Fruit fly (Drosophila melanogaster): Measurements from ENCODE around the gene CG17258.
A peak's percentile ranks its signal among the peaks of the same experiment; 100 is the strongest.

The CG17258 gene

dm6 chr2L:3041918-3042615 lies 6.9 kb upstream of the CG17258 start, which contains the start of gene CG17261 (continued):
- TF ChIP-seq CG4328 (GFP tag; optimal IDR thresholded peaks at IDR 0.05) (no peak), gcm (GFP tag; optimal IDR thresholded peaks at IDR 0.05) (no peak), sc (optimal IDR thresholded peaks at IDR 0.05) (no peak), sc (GFP tag; optimal IDR thresholded peaks at IDR 0.05) (no peak), CG14710 (tag; optimal IDR thresholded peaks at IDR 0.05) (no peak), inv (GFP tag; IDR thresholded peaks at IDR 0.05; ENCODE audit: partially characterized antibody) (no peak), Usf (GFP tag; optimal IDR thresholded peaks at IDR 0.05) (no peak), pum (GFP tag; optimal IDR thresholded peaks at IDR 0.05) (no peak), Hmr (GFP tag; optimal IDR thresholded peaks at IDR 0.05) (peak; percentile 70), E2f1 (GFP tag; IDR thresholded peaks at IDR 0.05) (no peak), slbo (GFP tag; IDR thresholded peaks at IDR 0.05) (peak; percentile 70), wek (GFP tag; optimal IDR thresholded peaks at IDR 0.05) (no peak), Rx (GFP tag; IDR thresholded peaks at IDR 0.05) (no peak), Hr3 (GFP tag; optimal IDR thresholded peaks at IDR 0.05) (peak; percentile 10), CG11456 (GFP tag; IDR thresholded peaks at IDR 0.05) (peak; percentile 60; the same call in 1 of the 3 replicates), CG1529 (GFP tag; optimal IDR thresholded peaks at IDR 0.05) (no peak), Dek (tag; optimal IDR thresholded peaks at IDR 0.05) (peak; percentile 21), CG13624 (GFP tag; optimal IDR thresholded peaks at IDR 0.05) (peak; percentile 38), tin (GFP tag; optimal IDR thresholded peaks at IDR 0.05) (peak; percentile 37), Sox102F (GFP tag; optimal IDR thresholded peaks at IDR 0.05) (peak; percentile 21), Fer1 (GFP tag; optimal IDR thresholded peaks at IDR 0.05) (peak; percentile 68), CG5180 (GFP tag; optimal IDR thresholded peaks at IDR 0.05) (no peak), Six4 (GFP tag; optimal IDR thresholded peaks at IDR 0.05) (no peak), CG2889 (GFP tag; IDR thresholded peaks at IDR 0.05) (no peak), CG15696 (tag; optimal IDR thresholded peaks at IDR 0.05) (no peak), CG7839 (tag; optimal IDR thresholded peaks at IDR 0.05) (peak; percentile 39), Hr39 (optimal IDR thresholded peaks at IDR 0.05) (no peak), BEAF-32 (GFP tag; optimal IDR thresholded peaks at IDR 0.05) (no peak), CG7786 (GFP tag; optimal IDR thresholded peaks at IDR 0.05) (peak; percentile 22), CG12104 (GFP tag; optimal IDR thresholded peaks at IDR 0.05) (no peak), CG31441 (GFP tag; IDR thresholded peaks at IDR 0.05) (0 out of 2 replicates have a peak, but pooled peaks have one; percentile 12), CG4617 (GFP tag; optimal IDR thresholded peaks at IDR 0.05; ENCODE audit: borderline replicate concordance) (no peak), jumu (GFP tag; optimal IDR thresholded peaks at IDR 0.05) (peak; percentile 21), crc (GFP tag; optimal IDR thresholded peaks at IDR 0.05) (no peak), CG10462 (GFP tag; optimal IDR thresholded peaks at IDR 0.05) (no peak), CG18011 (GFP tag; optimal IDR thresholded peaks at IDR 0.05) (peak; percentile 31), Gsc (GFP tag; IDR thresholded peaks at IDR 0.05) (no peak), pnt (GFP tag; optimal IDR thresholded peaks at IDR 0.05) (no peak), zf30C (GFP tag; optimal IDR thresholded peaks at IDR 0.05) (no peak), CG15269 (tag; optimal IDR thresholded peaks at IDR 0.05) (peak; percentile 55), ac (GFP tag; optimal IDR thresholded peaks at IDR 0.05) (no peak), Deaf1 (tag; optimal IDR thresholded peaks at IDR 0.05) (peak; percentile 70), CG11398 (GFP tag; optimal IDR thresholded peaks at IDR 0.05) (no peak), Nf-YC (tag; optimal IDR thresholded peaks at IDR 0.05) (no peak), Adf1 (GFP tag; IDR thresholded peaks at IDR 0.05) (peak; percentile 58; the same call in 1 of the 2 replicates), vvl (GFP tag; IDR thresholded peaks at IDR 0.05) (peak; percentile 30; the same call in 1 of the 2 replicates), CG34376 (GFP tag; optimal IDR thresholded peaks at IDR 0.05) (peak; percentile 99), CG17361 (GFP tag; IDR thresholded peaks at IDR 0.05) (0 out of 3 replicates have a peak, but pooled peaks have one; percentile 8), CG3995 (GFP tag; optimal IDR thresholded peaks at IDR 0.05) (no peak), usp (GFP tag; optimal IDR thresholded peaks at IDR 0.05) (no peak), mirr (GFP tag; optimal IDR thresholded peaks at IDR 0.05) (peak; percentile 58)
